Worm (Caenorhabditis elegans) whole organism, L4 larva: Measurements from ENCODE around the gene H23N18.5.

Source experiments
- R02D3.7 ChIP-seq: fragments of 150-350 bp; sonication (generic microtip); optimal IDR thresholded peaks from 3 replicates; lab custom pipeline; 2014; ENCODE audit warnings: missing biosample characterization, missing genetic modification characterization
- T20F7.1 ChIP-seq: fragments of 200-800 bp; sonication (Bioruptor generic); optimal IDR thresholded peaks from 2 replicates; lab custom pipeline; 2018; ENCODE audit warnings: mild to moderate bottlenecking, missing genetic modification characterization, missing compliant biosample characterization
- Y105C5A.15 ChIP-seq: fragments of 200-800 bp; sonication (Bioruptor generic); IDR thresholded peaks from 2 replicates; pipeline ENCODE4 v1.3.6; 2022; ENCODE audit warnings: missing genetic modification characterization, missing compliant biosample characterization
- Y48G9A.11 ChIP-seq: fragments of 200-800 bp; sonication (Bioruptor generic); IDR thresholded peaks from 2 replicates; pipeline ENCODE4 v1.3.6; 2022; ENCODE audit warnings: missing genetic modification reagents, missing genetic modification characterization, missing compliant biosample characterization
- ZK337.2 ChIP-seq: fragments of 200-800 bp; sonication (Bioruptor generic); IDR thresholded peaks from 2 replicates; pipeline ENCODE4 v1.3.6; 2022; ENCODE audit warnings: missing genetic modification reagents, missing genetic modification characterization, missing compliant biosample characterization
- ZK546.5 ChIP-seq, 2 experiments: sonication (generic microtip); optimal IDR thresholded peaks; 2 replicates each; lab custom pipeline; 2017; ENCODE audit warnings: missing biosample characterization in 2 of 2, missing genetic modification characterization in 2 of 2
- ama-1 ChIP-seq: fragments of 150-350 bp; optimal IDR thresholded peaks from 2 replicates; lab custom pipeline; 2014; ENCODE audit warnings: inconsistent platforms, mixed read lengths
- ceh-20 ChIP-seq: fragments of 200-800 bp; sonication (Bioruptor generic); IDR thresholded peaks from 2 replicates; pipeline ENCODE4 v1.3.6; 2022; ENCODE audit warnings: missing genetic modification reagents, missing genetic modification characterization, missing compliant biosample characterization
- daf-16 ChIP-seq, 3 experiments: sonication (generic microtip); optimal IDR thresholded peaks; 2 replicates each; lab custom pipeline; 2016 to 2017; ENCODE audit warnings: missing genetic modification characterization in 3 of 3, missing genetic modification reagents in 3 of 3, mild to moderate bottlenecking in 2 of 3, missing compliant biosample characterization in 2 of 3, missing biosample characterization in 1 of 3, moderate library complexity in 1 of 3
- daf-19 ChIP-seq: fragments of 200-800 bp; sonication (Bioruptor generic); conservative IDR thresholded peaks from 2 replicates; pipeline ENCODE4 v1.3.6; 2022; ENCODE audit warnings: missing genetic modification characterization, missing compliant biosample characterization
- daf-8 ChIP-seq: fragments of 200-800 bp; sonication (Bioruptor generic); IDR thresholded peaks from 2 replicates; pipeline ENCODE4 v1.3.6; 2022; ENCODE audit warnings: missing genetic modification characterization, missing compliant biosample characterization
- dmd-6 ChIP-seq: fragments of 200-800 bp; sonication (Bioruptor generic); IDR thresholded peaks from 2 replicates; pipeline ENCODE4 v1.3.6; 2022; ENCODE audit warnings: missing genetic modification reagents, missing genetic modification characterization, missing compliant biosample characterization
- dpl-1 ChIP-seq: fragments of 150-350 bp; optimal IDR thresholded peaks from 2 replicates; lab custom pipeline; 2014; ENCODE audit warnings: missing biosample characterization, missing genetic modification reagents, missing genetic modification characterization
- duxl-1 ChIP-seq: sonication (generic microtip); optimal IDR thresholded peaks from 2 replicates; lab custom pipeline; 2016; ENCODE audit warnings: mild to moderate bottlenecking, missing genetic modification characterization, moderate library complexity, missing compliant biosample characterization; ENCODE audit not compliant: poor library complexity
- dve-1 ChIP-seq: sonication (generic microtip); optimal IDR thresholded peaks from 2 replicates; lab custom pipeline; 2017; ENCODE audit warnings: antibody characterized with exemption, mild to moderate bottlenecking, missing genetic modification characterization, missing compliant biosample characterization; ENCODE audit not compliant: insufficient read depth
- egl-43 ChIP-seq: fragments of 200-800 bp; sonication (Bioruptor generic); IDR thresholded peaks from 2 replicates; pipeline ENCODE4 v1.3.6; 2022; ENCODE audit warnings: missing genetic modification reagents, missing genetic modification characterization, missing compliant biosample characterization
- hlh-11 ChIP-seq: fragments of 200-800 bp; sonication (Bioruptor generic); optimal IDR thresholded peaks from 2 replicates; lab custom pipeline; 2018; ENCODE audit warnings: mild to moderate bottlenecking, missing genetic modification characterization, missing compliant biosample characterization
- hlh-30 ChIP-seq: sonication (generic microtip); optimal IDR thresholded peaks from 2 replicates; lab custom pipeline; 2017; ENCODE audit warnings: antibody characterized with exemption, mild to moderate bottlenecking, missing genetic modification characterization, missing compliant biosample characterization; ENCODE audit not compliant: insufficient read depth
- hmg-1.1 ChIP-seq: fragments of 200-800 bp; sonication (Bioruptor generic); IDR thresholded peaks from 2 replicates; pipeline ENCODE4 v1.3.6; 2022; ENCODE audit warnings: missing genetic modification reagents, missing genetic modification characterization, missing compliant biosample characterization
- jun-1 ChIP-seq: fragments of 150-350 bp; optimal IDR thresholded peaks from 2 replicates; lab custom pipeline; 2014; ENCODE audit warnings: missing biosample characterization, missing genetic modification reagents, missing genetic modification characterization
- lin-13 ChIP-seq: fragments of 150-350 bp; optimal IDR thresholded peaks from 2 replicates; lab custom pipeline; 2014; ENCODE audit warnings: missing biosample characterization, missing genetic modification reagents, missing genetic modification characterization
- lir-3 ChIP-seq: sonication (generic microtip); optimal IDR thresholded peaks from 2 replicates; lab custom pipeline; 2016; ENCODE audit warnings: mild to moderate bottlenecking, missing genetic modification characterization, missing compliant biosample characterization
- madf-9 ChIP-seq: fragments of 200-800 bp; sonication (Bioruptor generic); conservative IDR thresholded peaks from 2 replicates; pipeline ENCODE4 v1.3.6; 2022; ENCODE audit warnings: missing genetic modification reagents, missing genetic modification characterization, missing compliant biosample characterization
- mep-1 ChIP-seq: fragments of 150-350 bp; sonication (generic microtip); optimal IDR thresholded peaks from 3 replicates; lab custom pipeline; 2014; ENCODE audit warnings: missing biosample characterization, missing genetic modification characterization
- mxl-3 ChIP-seq: fragments of 200-800 bp; sonication (Bioruptor generic); optimal IDR thresholded peaks from 2 replicates; lab custom pipeline; 2018; ENCODE audit warnings: mild to moderate bottlenecking, missing genetic modification characterization, missing compliant biosample characterization
- nhr-10 ChIP-seq: fragments of 150-350 bp; optimal IDR thresholded peaks from 2 replicates; lab custom pipeline; 2014; ENCODE audit warnings: missing biosample characterization, missing genetic modification characterization
- nhr-102 ChIP-seq: sonication (generic microtip); optimal IDR thresholded peaks from 2 replicates; lab custom pipeline; 2016; ENCODE audit warnings: mild to moderate bottlenecking, missing genetic modification characterization, moderate library complexity, missing compliant biosample characterization
- nhr-11 ChIP-seq: fragments of 150-350 bp; optimal IDR thresholded peaks from 2 replicates; lab custom pipeline; 2014; ENCODE audit warnings: missing biosample characterization, missing genetic modification characterization
- nhr-28 ChIP-seq: fragments of 150-350 bp; optimal IDR thresholded peaks from 2 replicates; lab custom pipeline; 2014; ENCODE audit warnings: missing biosample characterization, missing genetic modification characterization
- nhr-77 ChIP-seq: fragments of 150-350 bp; optimal IDR thresholded peaks from 2 replicates; lab custom pipeline; 2014; ENCODE audit warnings: missing biosample characterization, missing genetic modification characterization
- pqm-1 ChIP-seq: sonication (generic microtip); optimal IDR thresholded peaks from 2 replicates; lab custom pipeline; 2017; ENCODE audit warnings: missing biosample characterization, missing genetic modification characterization
- set-16 ChIP-seq: fragments of 200-800 bp; sonication (Bioruptor generic); IDR thresholded peaks from 2 replicates; pipeline ENCODE4 v1.3.6; 2022; ENCODE audit warnings: missing genetic modification reagents, missing genetic modification characterization, missing compliant biosample characterization
- snpc-1.2 ChIP-seq: fragments of 200-800 bp; sonication (Bioruptor generic); IDR thresholded peaks from 2 replicates; pipeline ENCODE4 v1.3.6; 2022; ENCODE audit warnings: missing genetic modification reagents, missing genetic modification characterization, missing compliant biosample characterization
- unc-130 ChIP-seq: sonication (generic microtip); optimal IDR thresholded peaks from 2 replicates; lab custom pipeline; 2016; ENCODE audit warnings: missing genetic modification reagents, missing genetic modification characterization, missing compliant biosample characterization
- unc-39 ChIP-seq: sonication (generic microtip); optimal IDR thresholded peaks from 2 replicates; lab custom pipeline; 2017; ENCODE audit warnings: missing biosample characterization, missing genetic modification characterization
- unc-62 ChIP-seq, 3 experiments: fragments of 150-350 bp in 1 of 3; sonication (generic microtip); optimal IDR thresholded peaks in 2 of 3; peaks in 1 of 3; 1 replicate in 1 of 3; 2 replicates in 2 of 3; lab custom pipeline; 2014 to 2017; ENCODE audit warnings: missing biosample characterization in 3 of 3, missing genetic modification characterization in 3 of 3, missing genetic modification reagents in 3 of 3, missing genotype in 1 of 3
- vab-7 ChIP-seq: fragments of 200-800 bp; sonication (Bioruptor generic); IDR thresholded peaks from 2 replicates; pipeline ENCODE4 v1.3.6; 2022; ENCODE audit warnings: missing genetic modification reagents, missing genetic modification characterization, missing compliant biosample characterization
- zfp-2 ChIP-seq: sonication (generic microtip); optimal IDR thresholded peaks from 2 replicates; lab custom pipeline; 2016; ENCODE audit warnings: mild to moderate bottlenecking, missing genetic modification characterization, missing compliant biosample characterization
- zip-11 ChIP-seq: fragments of 200-800 bp; sonication (Bioruptor generic); IDR thresholded peaks from 2 replicates; pipeline ENCODE4 v1.3.6; 2022; ENCODE audit warnings: missing genetic modification characterization, missing compliant biosample characterization
- ztf-7 ChIP-seq: fragments of 150-350 bp; optimal IDR thresholded peaks from 2 replicates; lab custom pipeline; 2014; ENCODE audit warnings: missing biosample characterization, missing genetic modification characterization

H23N18.5 gene

DNA sequence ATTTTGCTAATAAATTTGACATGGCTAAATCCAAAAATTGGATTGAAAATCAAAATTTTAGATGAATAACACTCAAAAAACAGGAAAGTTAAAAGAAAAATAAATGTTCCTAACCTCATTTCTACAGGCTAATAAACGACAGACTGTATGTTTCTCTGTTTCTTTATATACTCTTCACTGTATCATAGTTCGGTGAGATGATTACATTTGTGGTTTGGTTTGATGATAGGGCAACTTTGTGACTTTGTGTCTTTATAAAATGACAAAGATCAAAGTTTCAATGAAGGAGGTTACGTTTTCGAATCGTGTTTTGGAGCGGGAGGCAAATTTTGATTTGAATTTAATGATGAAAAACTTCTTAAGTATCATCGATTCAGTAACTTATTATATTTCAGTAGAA, 22.7 kb downstream of the H23N18.5 start, which contains the start of gene ugt-12:
ugt-12 (minus strand) TSS at position 153 of the 400 bp plus-strand sequence.
- TF ChIP-seq hmg-1.1 (GFP tag; lab: Robert Waterston, UW), result no peak
- TF ChIP-seq hlh-11 (tag; lab: Kevin White, UChicago), result peak; percentile 37
- TF ChIP-seq daf-16 (GFP tag; optimal IDR thresholded peaks at IDR 0.05; lab: Kevin White, UChicago), result no peak
- peak; percentile 54 for TF ChIP-seq daf-16 (tag; optimal IDR thresholded peaks at IDR 0.05; lab: Kevin White, UChicago)
- peak; percentile 18 for TF ChIP-seq mep-1 (tag; lab: Kevin White, UChicago)
- TF ChIP-seq hlh-30, result peak; percentile 18
- TF ChIP-seq ztf-7, result peak; percentile 57
- peak; percentile 93 for TF ChIP-seq nhr-28 (tag; lab: Kevin White, UChicago)
- TF ChIP-seq pqm-1, result peak; percentile 71
- no peak for TF ChIP-seq Y105C5A.15
- peak; percentile 35 for TF ChIP-seq dve-1 (tag; lab: Kevin White, UChicago)
- TF ChIP-seq nhr-102, result peak; percentile 28
- TF ChIP-seq nhr-77, result peak; percentile 58
- no peak for TF ChIP-seq daf-8 (GFP tag; lab: Robert Waterston, UW)
- TF ChIP-seq dmd-6 (GFP tag; lab: Robert Waterston, UW), result peak; percentile 60

ce11 chrV:4885372-4885771, 26.8 kb downstream of the H23N18.5 start, which contains the start of gene T19H12.3:
TSS of gene T19H12.3 (plus strand) at chrV:4885672.
- no peak for TF ChIP-seq ceh-20 (GFP tag; lab: Robert Waterston, UW)
- TF ChIP-seq daf-19 (GFP tag; lab: Robert Waterston, UW), result no peak
- no peak for TF ChIP-seq R02D3.7 (tag; lab: Kevin White, UChicago)
- TF ChIP-seq duxl-1 (tag; lab: Kevin White, UChicago), result no peak
- no peak for TF ChIP-seq ama-1 (lab: Kevin White, UChicago)
- TF ChIP-seq ZK337.2, result no peak
- no peak for TF ChIP-seq madf-9 (GFP tag; lab: Robert Waterston, UW)
- no peak for TF ChIP-seq nhr-77
- TF ChIP-seq lir-3, result no peak
- no peak for TF ChIP-seq dpl-1 (GFP tag; lab: Kevin White, UChicago)
- TF ChIP-seq Y48G9A.11 (GFP tag; lab: Robert Waterston, UW), result no peak
- no peak for TF ChIP-seq unc-62 (GFP tag; optimal IDR thresholded peaks at IDR 0.05 in 1 of 2; lab: Kevin White, UChicago)
- no peak for TF ChIP-seq unc-62 (tag; optimal IDR thresholded peaks at IDR 0.05; lab: Kevin White, UChicago)
- no peak for TF ChIP-seq egl-43 (GFP tag; lab: Robert Waterston, UW)
- no peak for TF ChIP-seq set-16 (GFP tag; lab: Robert Waterston, UW)
- TF ChIP-seq ztf-7, result no peak
- TF ChIP-seq, all 104 proteins: peak for 0

DNA sequence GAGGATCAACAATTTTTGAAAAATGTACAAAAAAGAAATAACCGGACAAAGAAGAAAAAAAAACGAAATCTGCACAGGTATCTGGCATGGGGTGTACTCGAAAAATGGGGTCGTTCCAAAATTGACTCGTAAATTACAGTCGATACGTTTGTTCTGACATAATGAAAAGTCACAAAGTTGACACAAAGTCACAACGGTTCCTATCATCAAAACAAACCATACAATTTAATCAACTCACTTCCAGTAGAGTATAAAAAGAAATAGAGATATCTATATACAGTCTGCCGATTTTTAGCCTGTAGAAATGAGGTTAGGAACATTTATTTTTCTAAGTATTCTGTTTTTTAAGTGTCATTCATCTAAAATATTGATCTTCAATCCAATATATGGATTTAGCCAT, 27.7 kb downstream of the H23N18.5 start, which contains the start of gene T19H12.12:
T19H12.12 (plus strand) TSS at position 301 of the 400 bp plus-strand sequence.
- TF ChIP-seq nhr-11 (tag; lab: Kevin White, UChicago), result no peak
- no peak for TF ChIP-seq hlh-11 (tag; lab: Kevin White, UChicago)
- no peak for TF ChIP-seq snpc-1.2 (GFP tag; lab: Robert Waterston, UW)
- TF ChIP-seq unc-39 (tag; lab: Kevin White, UChicago), result no peak
- no peak for TF ChIP-seq zip-11 (GFP tag; lab: Robert Waterston, UW)
- TF ChIP-seq jun-1, result no peak
- TF ChIP-seq nhr-77, result no peak
- no peak for TF ChIP-seq vab-7
- TF ChIP-seq nhr-10 (tag; lab: Kevin White, UChicago), result no peak
- TF ChIP-seq lin-13, result no peak
- no peak for TF ChIP-seq daf-16 (GFP tag; optimal IDR thresholded peaks at IDR 0.05; lab: Kevin White, UChicago)
- TF ChIP-seq daf-16 (tag; optimal IDR thresholded peaks at IDR 0.05; lab: Kevin White, UChicago), result no peak
- TF ChIP-seq mxl-3, result no peak
- TF ChIP-seq T20F7.1 (GFP tag; lab: Kevin White, UChicago), result no peak
- no peak for TF ChIP-seq ZK546.5 (tag; optimal IDR thresholded peaks at IDR 0.05; lab: Kevin White, UChicago)
- TF ChIP-seq unc-130 (GFP tag; lab: Kevin White, UChicago), result no peak
- TF ChIP-seq zfp-2 (tag; lab: Kevin White, UChicago), result no peak
